Worm (Caenorhabditis elegans): ENCODE data around the gene F52E1.14.

- no peak for TF ChIP-seq snpc-4 (tag; optimal IDR thresholded peaks at IDR 0.05)
- TF ChIP-seq aly-2 (tag; optimal IDR thresholded peaks at IDR 0.05) = no peak
- no peak for TF ChIP-seq rbr-2 (tag; optimal IDR thresholded peaks at IDR 0.05)
- TF ChIP-seq ceh-44 (GFP tag; IDR thresholded peaks at IDR 0.05) = no peak
- TF ChIP-seq jun-1 (tag; optimal IDR thresholded peaks at IDR 0.05) = no peak
- TF ChIP-seq lin-13 (GFP tag; optimal IDR thresholded peaks at IDR 0.05) = no peak
- peak in 1 of 2 experiments; percentile 37 for TF ChIP-seq unc-62 (GFP tag; optimal IDR thresholded peaks at IDR 0.05 in 1 of 2)
- no peak for TF ChIP-seq unc-62 (tag; optimal IDR thresholded peaks at IDR 0.05)
- TF ChIP-seq nhr-76 (tag; optimal IDR thresholded peaks at IDR 0.05) = no peak
Measured at ce11 chrV:8409594-8409993, 25.9 kb downstream of the F52E1.14 start.
